Worm (Caenorhabditis elegans) whole organism, mixed stage, embryonic: ENCODE measurements around the gene nhr-252.

Source experiments
- M03D4.4 ChIP-seq: sonication (generic microtip); optimal IDR thresholded peaks from 2 replicates; lab custom pipeline; 2017; ENCODE audit warnings: mild to moderate bottlenecking, missing genetic modification characterization, missing compliant biosample characterization
- bed-3 ChIP-seq: fragments of 200-800 bp; sonication (Bioruptor generic); optimal IDR thresholded peaks from 3 replicates; lab custom pipeline; 2018; ENCODE audit warnings: mild to moderate bottlenecking, missing genetic modification characterization, moderate library complexity, missing compliant biosample characterization
- blmp-1 ChIP-seq: fragments of 150-350 bp; optimal IDR thresholded peaks from 2 replicates; lab custom pipeline; 2014; ENCODE audit warnings: missing biosample characterization, missing genetic modification characterization
- ceh-39 ChIP-seq: fragments of 150-350 bp; optimal IDR thresholded peaks from 2 replicates; lab custom pipeline; 2014; ENCODE audit warnings: missing biosample characterization, missing genetic modification characterization
- ces-1 ChIP-seq: fragments of 150-350 bp; optimal IDR thresholded peaks from 2 replicates; lab custom pipeline; 2014; ENCODE audit warnings: missing biosample characterization, missing genetic modification reagents, missing genetic modification characterization
- cnd-1 ChIP-seq: fragments of 200-800 bp; sonication (Bioruptor generic); optimal IDR thresholded peaks from 2 replicates; lab custom pipeline; 2018; ENCODE audit warnings: mild to moderate bottlenecking, missing genetic modification characterization, missing compliant biosample characterization
- drap-1 ChIP-seq: fragments of 200-800 bp; sonication (Bioruptor generic); optimal IDR thresholded peaks from 3 replicates; lab custom pipeline; 2018; ENCODE audit warnings: mild to moderate bottlenecking, missing genetic modification characterization, missing compliant biosample characterization
- elt-1 ChIP-seq: sonication (generic microtip); optimal IDR thresholded peaks from 2 replicates; lab custom pipeline; 2017; ENCODE audit warnings: missing genetic modification characterization, mild to moderate bottlenecking, missing compliant biosample characterization, antibody characterized with exemption, moderate library complexity, borderline replicate concordance; ENCODE audit not compliant: insufficient read depth
- elt-3 ChIP-seq: fragments of 150-350 bp; optimal IDR thresholded peaks from 2 replicates; lab custom pipeline; 2014; ENCODE audit warnings: missing biosample characterization, missing genetic modification characterization
- flh-1 ChIP-seq: fragments of 200-800 bp; sonication (Bioruptor generic); optimal IDR thresholded peaks from 2 replicates; lab custom pipeline; 2018; ENCODE audit warnings: mild to moderate bottlenecking, missing genetic modification characterization, moderate library complexity, missing compliant biosample characterization
- ham-2 ChIP-seq: fragments of 200-800 bp; sonication (Bioruptor generic); optimal IDR thresholded peaks from 2 replicates; lab custom pipeline; 2018; ENCODE audit warnings: mild to moderate bottlenecking, missing genetic modification characterization, missing compliant biosample characterization
- hlh-1 ChIP-seq: fragments of 150-350 bp; optimal IDR thresholded peaks from 2 replicates; lab custom pipeline; 2014; ENCODE audit warnings: missing biosample characterization, missing genetic modification reagents, missing genetic modification characterization
- lin-13 ChIP-seq: fragments of 150-350 bp; optimal IDR thresholded peaks from 2 replicates; lab custom pipeline; 2014; ENCODE audit warnings: missing biosample characterization, missing genetic modification characterization
- mab-5 ChIP-seq: fragments of 150-350 bp; optimal IDR thresholded peaks from 2 replicates; lab custom pipeline; 2014; ENCODE audit warnings: missing biosample characterization, missing genetic modification characterization
- mls-2 ChIP-seq: sonication (generic microtip); optimal IDR thresholded peaks from 2 replicates; lab custom pipeline; 2016; ENCODE audit warnings: mild to moderate bottlenecking, missing genetic modification characterization, moderate library complexity, missing compliant biosample characterization
- nhr-12 ChIP-seq: fragments of 150-350 bp; optimal IDR thresholded peaks from 2 replicates; lab custom pipeline; 2014; ENCODE audit warnings: missing biosample characterization, missing genetic modification characterization
- nhr-2 ChIP-seq: fragments of 150-350 bp; optimal IDR thresholded peaks from 2 replicates; lab custom pipeline; 2014; ENCODE audit warnings: missing biosample characterization, missing genetic modification characterization
- nhr-28 ChIP-seq: fragments of 150-350 bp; optimal IDR thresholded peaks from 2 replicates; lab custom pipeline; 2014; ENCODE audit warnings: missing biosample characterization, missing genetic modification characterization
- pha-4 ChIP-seq: fragments of 150-350 bp; optimal IDR thresholded peaks from 2 replicates; lab custom pipeline; 2018; ENCODE audit warnings: missing biosample characterization, missing genetic modification reagents, missing genetic modification characterization
- sem-2 ChIP-seq: fragments of 200-800 bp; sonication (Bioruptor generic); optimal IDR thresholded peaks from 2 replicates; lab custom pipeline; 2018; ENCODE audit warnings: mild to moderate bottlenecking, missing genetic modification characterization, missing compliant biosample characterization
- sptf-1 ChIP-seq: sonication (generic microtip); optimal IDR thresholded peaks from 2 replicates; lab custom pipeline; 2017; ENCODE audit warnings: mild to moderate bottlenecking, missing genetic modification characterization, moderate library complexity, missing compliant biosample characterization
- tbx-8 ChIP-seq: fragments of 200-800 bp; sonication (Bioruptor generic); optimal IDR thresholded peaks from 2 replicates; lab custom pipeline; 2018; ENCODE audit warnings: mild to moderate bottlenecking, missing genetic modification characterization, moderate library complexity, missing compliant biosample characterization
- unc-120 ChIP-seq: sonication (generic microtip); optimal IDR thresholded peaks from 2 replicates; lab custom pipeline; 2017; ENCODE audit warnings: missing genetic modification characterization, missing compliant biosample characterization; ENCODE audit not compliant: poor library complexity, severe bottlenecking
- unc-39 ChIP-seq: fragments of 150-350 bp; optimal IDR thresholded peaks from 2 replicates; lab custom pipeline; 2014; ENCODE audit warnings: missing biosample characterization, missing genetic modification characterization
- unc-62 ChIP-seq: fragments of 150-350 bp; optimal IDR thresholded peaks from 2 replicates; lab custom pipeline; 2014; ENCODE audit warnings: missing biosample characterization, missing genetic modification reagents, missing genetic modification characterization
- zip-8 ChIP-seq: fragments of 150-350 bp; optimal IDR thresholded peaks from 2 replicates; lab custom pipeline; 2014; ENCODE audit warnings: missing biosample characterization, missing genetic modification characterization
- ztf-11 ChIP-seq: fragments of 150-350 bp; optimal IDR thresholded peaks from 2 replicates; lab custom pipeline; 2014; ENCODE audit warnings: missing biosample characterization, missing genetic modification characterization

The nhr-252 gene

DNA sequence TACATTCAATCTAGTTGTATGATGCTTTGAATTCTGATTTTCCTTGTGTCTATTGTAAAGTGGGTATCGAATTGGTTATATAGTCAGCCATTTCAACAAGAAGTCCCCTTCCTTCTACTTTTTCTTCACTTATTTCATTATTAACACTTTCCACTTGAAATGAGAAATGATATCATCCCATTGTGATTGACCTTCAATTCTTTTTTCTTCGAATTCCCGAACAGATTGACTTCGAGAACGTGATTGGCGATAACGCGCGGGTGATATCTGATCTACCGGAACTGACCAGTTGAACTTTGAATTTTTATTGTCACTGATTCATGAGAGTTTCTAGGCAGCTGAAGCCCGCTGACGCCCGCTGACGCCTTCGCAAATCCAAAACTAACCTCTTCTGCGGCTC is 26.2 kb upstream of the nhr-252 start:
- TF ChIP-seq M03D4.4 (tag; lab: Kevin White, UChicago) (no peak), mls-2 (no peak), unc-62 (GFP tag; lab: Kevin White, UChicago) (no peak), nhr-2 (tag; lab: Kevin White, UChicago) (no peak), nhr-12 (tag; lab: Kevin White, UChicago) (no peak), zip-8 (tag; lab: Kevin White, UChicago) (no peak), elt-3 (no peak)
- TF ChIP-seq, all 35 proteins: peak for 0

DNA sequence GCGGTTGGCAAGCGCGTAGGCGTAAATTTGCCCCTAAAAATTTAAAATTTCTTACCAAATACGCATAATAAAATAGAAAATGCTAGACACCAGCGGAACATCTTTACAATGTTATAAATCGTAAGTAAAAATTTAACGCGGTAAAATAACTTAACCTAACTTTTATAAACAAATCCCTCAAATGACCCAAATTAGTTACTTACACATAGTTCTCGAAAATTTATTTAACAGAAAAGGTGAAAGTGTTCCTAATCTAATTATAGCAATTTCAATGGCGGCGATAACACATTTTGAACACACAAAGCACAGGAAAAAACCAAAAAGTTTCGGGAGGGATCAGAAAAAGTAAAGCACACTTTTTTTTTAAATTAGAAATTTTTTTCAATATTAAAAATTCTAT is 24.2 kb upstream of the nhr-252 start, which contains the start of gene mltn-8:
TSS of gene mltn-8 (minus strand) at position 101 of the 400 bp plus-strand sequence.
- no peak for TF ChIP-seq pha-4 (tag; lab: Kevin White, UChicago)
- no peak for TF ChIP-seq unc-62 (GFP tag; lab: Kevin White, UChicago)
- TF ChIP-seq flh-1, result no peak
- TF ChIP-seq ces-1, result no peak
- no peak for TF ChIP-seq elt-1 (tag; lab: Kevin White, UChicago)
- TF ChIP-seq unc-39 (tag; lab: Kevin White, UChicago), result no peak
- TF ChIP-seq nhr-12 (tag; lab: Kevin White, UChicago), result no peak
- no peak for TF ChIP-seq sptf-1 (tag; lab: Kevin White, UChicago)
- TF ChIP-seq tbx-8 (GFP tag; lab: Kevin White, UChicago), result no peak
- no peak for TF ChIP-seq M03D4.4 (tag; lab: Kevin White, UChicago)
- no peak for TF ChIP-seq lin-13 (tag; lab: Kevin White, UChicago)

DNA sequence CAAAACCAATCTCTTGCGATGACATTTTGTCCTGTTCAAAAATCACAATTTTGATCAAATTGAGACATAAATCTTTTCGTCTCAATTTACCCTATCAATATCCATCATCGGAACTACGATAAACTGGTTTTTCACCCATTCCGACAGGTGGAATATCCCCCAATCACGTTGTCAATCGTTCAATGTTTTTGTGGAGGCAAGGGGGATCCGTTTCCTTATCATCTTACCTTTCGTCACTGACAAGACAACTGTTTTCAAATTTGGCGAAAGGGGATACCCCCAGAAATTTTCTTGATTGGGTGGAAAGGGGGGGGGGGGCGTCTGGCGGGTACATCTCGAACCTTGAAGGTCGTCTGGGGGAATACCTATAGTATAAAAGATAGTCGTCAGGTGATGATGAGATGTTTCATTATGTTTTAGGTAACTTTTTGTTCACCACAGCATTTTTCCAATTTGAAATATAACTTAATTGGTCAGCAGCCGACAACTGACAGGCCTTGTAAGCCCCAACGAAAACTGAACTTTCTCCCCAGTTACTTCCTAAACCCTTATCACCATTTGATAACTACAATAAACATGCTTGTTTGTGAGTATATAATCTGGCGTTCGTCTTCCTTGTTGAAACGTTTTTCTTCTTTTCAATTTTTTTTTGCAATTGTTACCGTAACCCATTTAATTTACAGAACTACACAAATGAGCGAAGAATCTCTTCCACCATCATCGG is 23.0 kb upstream of the nhr-252 start, which contains the start of gene ZK6.8:
TSS of gene ZK6.8 (plus strand) at position 682 of the 724 bp plus-strand sequence.
- TF ChIP-seq elt-3 (no peak), cnd-1 (tag; lab: Kevin White, UChicago) (no peak), tbx-8 (GFP tag; lab: Kevin White, UChicago) (no peak), ztf-11 (no peak), M03D4.4 (tag; lab: Kevin White, UChicago) (no peak), sptf-1 (tag; lab: Kevin White, UChicago) (no peak), nhr-28 (tag; lab: Kevin White, UChicago) (no peak), unc-120 (tag; lab: Kevin White, UChicago) (no peak), bed-3 (GFP tag; lab: Kevin White, UChicago) (no peak), pha-4 (tag; lab: Kevin White, UChicago) (no peak)

DNA sequence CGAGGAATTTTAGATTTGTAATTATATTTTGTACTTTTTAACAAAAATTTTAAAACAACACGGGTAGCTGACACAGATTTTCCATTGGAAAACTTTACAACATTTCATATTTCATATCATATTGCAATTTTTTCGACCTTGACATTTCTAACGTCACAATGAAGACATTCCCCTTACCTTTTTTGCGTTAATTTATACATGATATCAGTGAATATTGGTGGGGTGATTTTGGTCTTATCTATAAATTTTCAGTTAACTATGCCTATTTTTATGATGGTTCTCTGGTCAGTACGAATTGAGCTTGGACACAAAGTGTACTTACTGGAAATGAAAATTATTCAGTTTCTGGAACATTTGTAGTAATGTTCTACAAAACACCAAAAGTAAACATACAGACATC is 19.9 kb upstream of the nhr-252 start:
- TF ChIP-seq M03D4.4 (tag; lab: Kevin White, UChicago) (no peak), drap-1 (GFP tag; lab: Kevin White, UChicago) (no peak), ceh-39 (tag; lab: Kevin White, UChicago) (no peak), sem-2 (GFP tag; lab: Kevin White, UChicago) (no peak), mls-2 (no peak), ztf-11 (no peak), mab-5 (no peak), hlh-1 (tag; lab: Kevin White, UChicago) (no peak), cnd-1 (tag; lab: Kevin White, UChicago) (no peak), blmp-1 (tag; lab: Kevin White, UChicago) (no peak)

DNA sequence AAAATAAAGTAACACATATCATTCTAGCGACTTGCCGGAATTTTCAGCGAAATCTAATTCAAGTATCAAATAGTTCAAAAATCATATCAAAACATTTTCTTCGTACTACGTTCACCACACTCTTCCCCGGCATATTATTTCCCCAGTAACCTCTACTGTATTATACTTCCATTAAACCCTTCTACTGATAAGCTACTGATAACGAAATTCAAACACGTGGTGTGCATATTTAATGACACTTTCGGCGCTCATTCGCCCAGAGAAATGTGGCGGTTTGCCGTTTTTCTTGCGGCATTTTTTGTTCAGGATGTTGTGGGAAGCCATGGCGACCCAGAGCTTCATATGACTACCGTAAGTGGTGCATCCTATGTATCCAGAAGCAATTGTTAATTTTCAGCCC is 18.9 kb upstream of the nhr-252 start, which contains the start of gene lipl-5:
TSS of gene lipl-5 (plus strand) at position 259 of the 400 bp plus-strand sequence.
- no peak for TF ChIP-seq zip-8 (tag; lab: Kevin White, UChicago)
- TF ChIP-seq nhr-12 (tag; lab: Kevin White, UChicago), result no peak

DNA sequence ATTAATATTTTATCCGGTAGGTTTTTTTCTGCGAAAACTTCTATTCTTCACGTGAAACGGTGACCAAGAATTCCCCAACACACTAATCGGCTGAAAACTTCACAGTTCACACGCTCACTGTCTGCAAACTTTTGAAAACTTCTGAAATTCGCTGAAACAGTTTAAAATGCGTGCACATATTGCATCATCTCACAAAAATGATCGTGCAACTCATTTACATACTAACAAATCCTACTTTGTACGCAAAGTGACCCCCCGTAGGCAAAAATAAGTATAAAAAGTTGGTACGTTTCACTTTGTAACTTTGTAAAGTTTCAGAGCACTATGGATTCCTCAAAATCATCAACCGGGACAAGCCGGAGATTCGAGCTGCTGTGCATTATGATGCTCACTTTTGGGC is 16.0 kb upstream of the nhr-252 start, which contains the start of gene ZK6.6:
TSS of gene ZK6.6 (plus strand) at position 301 of the 400 bp plus-strand sequence.
- TF ChIP-seq nhr-28 (tag; lab: Kevin White, UChicago) (no peak), ham-2 (GFP tag; lab: Kevin White, UChicago) (no peak), ceh-39 (tag; lab: Kevin White, UChicago) (no peak), ces-1 (no peak), lin-13 (tag; lab: Kevin White, UChicago) (no peak), nhr-2 (tag; lab: Kevin White, UChicago) (no peak), elt-1 (tag; lab: Kevin White, UChicago) (no peak), hlh-1 (tag; lab: Kevin White, UChicago) (no peak), unc-39 (tag; lab: Kevin White, UChicago) (no peak), mab-5 (no peak)
